Fruit fly (Drosophila melanogaster) Kc167 (cell line): Measurements from ENCODE around the gene PMCA.

Source experiments
- Myc ChIP-seq: fragments of >200 bp; optimal IDR thresholded peaks from 2 replicates; lab custom pipeline; 2017; ENCODE audit warnings: missing external identifiers
- h ChIP-seq: fragments of >200 bp; optimal IDR thresholded peaks from 3 replicates; lab custom pipeline; 2018; ENCODE audit warnings: missing external identifiers

dm6 chr4:379142-379541 lies 20.4 kb upstream of the PMCA start:
- TF ChIP-seq Myc (lab: Kevin White, UChicago) (no peak), h (lab: Kevin White, UChicago) (no peak)
